Worm (Caenorhabditis elegans) whole organism, L4 larva: ENCODE data around the gene epg-3.
A peak's percentile ranks its signal among the peaks of the same experiment; 100 is the strongest.

ENCODE experiments used
- F44E2.7 ChIP-seq: fragments of 200-800 bp; sonication (Bioruptor generic); IDR thresholded peaks from 2 replicates; pipeline ENCODE4 v2.1.2; 2022; ENCODE audit warnings: missing genetic modification characterization, missing compliant biosample characterization
- Y105C5A.15 ChIP-seq: fragments of 200-800 bp; sonication (Bioruptor generic); IDR thresholded peaks from 2 replicates; pipeline ENCODE4 v1.3.6; 2022; ENCODE audit warnings: missing genetic modification characterization, missing compliant biosample characterization
- Y5F2A.4 ChIP-seq: fragments of 200-800 bp; sonication (Bioruptor generic); optimal IDR thresholded peaks from 2 replicates; lab custom pipeline; 2018; ENCODE audit warnings: mild to moderate bottlenecking, missing genetic modification characterization, missing compliant biosample characterization
- ZK337.2 ChIP-seq: fragments of 200-800 bp; sonication (Bioruptor generic); IDR thresholded peaks from 2 replicates; pipeline ENCODE4 v1.3.6; 2022; ENCODE audit warnings: missing genetic modification reagents, missing genetic modification characterization, missing compliant biosample characterization
- aly-2 ChIP-seq: sonication (generic microtip); optimal IDR thresholded peaks from 2 replicates; lab custom pipeline; 2018; ENCODE audit warnings: missing biosample characterization, missing genetic modification characterization
- arid-1 ChIP-seq: fragments of 200-800 bp; sonication (Bioruptor generic); conservative IDR thresholded peaks from 2 replicates; pipeline ENCODE4 v1.3.6; 2022; ENCODE audit warnings: missing genetic modification reagents, missing genetic modification characterization, missing compliant biosample characterization
- ceh-20 ChIP-seq: fragments of 200-800 bp; sonication (Bioruptor generic); IDR thresholded peaks from 2 replicates; pipeline ENCODE4 v1.3.6; 2022; ENCODE audit warnings: missing genetic modification reagents, missing genetic modification characterization, missing compliant biosample characterization
- ceh-28 ChIP-seq: fragments of 150-350 bp; optimal IDR thresholded peaks from 2 replicates; lab custom pipeline; 2014; ENCODE audit warnings: missing biosample characterization, missing genetic modification reagents, missing genetic modification characterization
- ceh-32 ChIP-seq: sonication (generic microtip); optimal IDR thresholded peaks from 2 replicates; lab custom pipeline; 2016; ENCODE audit warnings: mild to moderate bottlenecking, missing genetic modification characterization, missing compliant biosample characterization; ENCODE audit not compliant: poor library complexity
- cey-2 ChIP-seq: sonication (generic microtip); optimal IDR thresholded peaks from 3 replicates; lab custom pipeline; 2017; ENCODE audit warnings: missing genetic modification characterization, mild to moderate bottlenecking, missing compliant biosample characterization, antibody characterized with exemption, borderline replicate concordance; ENCODE audit not compliant: insufficient read depth
- ctbp-1 ChIP-seq: fragments of 200-800 bp; sonication (Bioruptor generic); IDR thresholded peaks from 2 replicates; pipeline ENCODE4 v1.3.6; 2022; ENCODE audit warnings: missing genetic modification reagents, missing genetic modification characterization, missing compliant biosample characterization
- duxl-1 ChIP-seq: sonication (generic microtip); optimal IDR thresholded peaks from 2 replicates; lab custom pipeline; 2016; ENCODE audit warnings: mild to moderate bottlenecking, missing genetic modification characterization, moderate library complexity, missing compliant biosample characterization; ENCODE audit not compliant: poor library complexity
- egl-43 ChIP-seq: fragments of 200-800 bp; sonication (Bioruptor generic); IDR thresholded peaks from 2 replicates; pipeline ENCODE4 v1.3.6; 2022; ENCODE audit warnings: missing genetic modification reagents, missing genetic modification characterization, missing compliant biosample characterization
- fos-1 ChIP-seq: fragments of 150-350 bp; optimal IDR thresholded peaks from 2 replicates; lab custom pipeline; 2014; ENCODE audit warnings: missing biosample characterization, missing genetic modification characterization
- hlh-11 ChIP-seq: fragments of 200-800 bp; sonication (Bioruptor generic); optimal IDR thresholded peaks from 2 replicates; lab custom pipeline; 2018; ENCODE audit warnings: mild to moderate bottlenecking, missing genetic modification characterization, missing compliant biosample characterization
- hmg-1.1 ChIP-seq: fragments of 200-800 bp; sonication (Bioruptor generic); IDR thresholded peaks from 2 replicates; pipeline ENCODE4 v1.3.6; 2022; ENCODE audit warnings: missing genetic modification reagents, missing genetic modification characterization, missing compliant biosample characterization
- lin-1 ChIP-seq: fragments of 200-800 bp; sonication (Bioruptor generic); IDR thresholded peaks from 2 replicates; pipeline ENCODE4 v1.3.6; 2022; ENCODE audit warnings: missing genetic modification reagents, missing genetic modification characterization, missing compliant biosample characterization
- lin-15B ChIP-seq: fragments of 150-350 bp; sonication (generic microtip); optimal IDR thresholded peaks from 3 replicates; lab custom pipeline; 2014; ENCODE audit warnings: missing biosample characterization, missing genetic modification characterization
- lin-38 ChIP-seq: fragments of 200-800 bp; sonication (Bioruptor generic); IDR thresholded peaks from 2 replicates; pipeline ENCODE4 v1.3.6; 2022; ENCODE audit warnings: missing genetic modification reagents, missing genetic modification characterization, missing compliant biosample characterization
- madf-5 ChIP-seq, 2 experiments: fragments of 200-800 bp; sonication (Bioruptor generic); IDR thresholded peaks; 2 replicates each; pipeline ENCODE4 v1.3.6; 2022; ENCODE audit warnings: missing compliant biosample characterization in 2 of 2, missing genetic modification characterization in 2 of 2
- mdt-29 ChIP-seq: fragments of 200-800 bp; sonication (Bioruptor generic); IDR thresholded peaks from 2 replicates; pipeline ENCODE4 v1.3.6; 2022; ENCODE audit warnings: missing genetic modification reagents, missing genetic modification characterization, missing compliant biosample characterization
- mxl-2 ChIP-seq: fragments of 200-800 bp; sonication (Bioruptor generic); conservative IDR thresholded peaks from 2 replicates; pipeline ENCODE4 v1.3.6; 2022; ENCODE audit warnings: missing genetic modification reagents, missing genetic modification characterization, missing compliant biosample characterization
- nhr-111 ChIP-seq: fragments of 200-800 bp; sonication (Bioruptor generic); optimal IDR thresholded peaks from 2 replicates; lab custom pipeline; 2018; ENCODE audit warnings: mild to moderate bottlenecking, missing genetic modification characterization, missing compliant biosample characterization
- nhr-237 ChIP-seq: sonication (generic microtip); optimal IDR thresholded peaks from 2 replicates; lab custom pipeline; 2017; ENCODE audit warnings: missing biosample characterization, missing genetic modification characterization
- nhr-76 ChIP-seq: fragments of 150-350 bp; optimal IDR thresholded peaks from 2 replicates; lab custom pipeline; 2014; ENCODE audit warnings: missing biosample characterization, missing genetic modification characterization
- php-3 ChIP-seq: fragments of 200-800 bp; sonication (Bioruptor generic); IDR thresholded peaks from 2 replicates; pipeline ENCODE4 v1.3.6; 2022; ENCODE audit warnings: missing genetic modification reagents, missing genetic modification characterization, missing compliant biosample characterization
- rbr-2 ChIP-seq: sonication (generic microtip); optimal IDR thresholded peaks from 2 replicates; lab custom pipeline; 2016; ENCODE audit warnings: missing genotype, missing genetic modification characterization, missing compliant biosample characterization
- saeg-2 ChIP-seq: fragments of 200-800 bp; sonication (Bioruptor generic); IDR thresholded peaks from 2 replicates; pipeline ENCODE4 v1.3.6; 2022; ENCODE audit warnings: missing genetic modification reagents, missing genetic modification characterization, missing compliant biosample characterization
- set-16 ChIP-seq: fragments of 200-800 bp; sonication (Bioruptor generic); IDR thresholded peaks from 2 replicates; pipeline ENCODE4 v1.3.6; 2022; ENCODE audit warnings: missing genetic modification reagents, missing genetic modification characterization, missing compliant biosample characterization
- snpc-1.2 ChIP-seq: fragments of 200-800 bp; sonication (Bioruptor generic); IDR thresholded peaks from 2 replicates; pipeline ENCODE4 v1.3.6; 2022; ENCODE audit warnings: missing genetic modification reagents, missing genetic modification characterization, missing compliant biosample characterization
- snpc-4 ChIP-seq: fragments of 150-350 bp; optimal IDR thresholded peaks from 2 replicates; lab custom pipeline; 2014; ENCODE audit warnings: missing biosample characterization, missing genetic modification characterization
- spr-3 ChIP-seq: fragments of 200-800 bp; sonication (Bioruptor generic); optimal IDR thresholded peaks from 2 replicates; lab custom pipeline; 2018; ENCODE audit warnings: mild to moderate bottlenecking, missing genetic modification characterization, missing compliant biosample characterization
- tra-1 ChIP-seq: fragments of 200-800 bp; sonication (Bioruptor generic); IDR thresholded peaks from 2 replicates; pipeline ENCODE4 v1.3.6; 2022; ENCODE audit warnings: missing genetic modification reagents, missing genetic modification characterization, missing compliant biosample characterization
- unc-130 ChIP-seq: sonication (generic microtip); optimal IDR thresholded peaks from 2 replicates; lab custom pipeline; 2016; ENCODE audit warnings: missing genetic modification reagents, missing genetic modification characterization, missing compliant biosample characterization
- unc-39 ChIP-seq: sonication (generic microtip); optimal IDR thresholded peaks from 2 replicates; lab custom pipeline; 2017; ENCODE audit warnings: missing biosample characterization, missing genetic modification characterization
- unc-62 ChIP-seq, 3 experiments: fragments of 150-350 bp in 1 of 3; sonication (generic microtip); optimal IDR thresholded peaks in 2 of 3; peaks in 1 of 3; 1 replicate in 1 of 3; 2 replicates in 2 of 3; lab custom pipeline; 2014 to 2017; ENCODE audit warnings: missing biosample characterization in 3 of 3, missing genetic modification characterization in 3 of 3, missing genetic modification reagents in 3 of 3, missing genotype in 1 of 3
- zag-1 ChIP-seq: fragments of 150-350 bp; optimal IDR thresholded peaks from 2 replicates; lab custom pipeline; 2014; ENCODE audit warnings: missing biosample characterization, missing genetic modification characterization
- zfp-3 ChIP-seq: fragments of 200-800 bp; sonication (Bioruptor generic); conservative IDR thresholded peaks from 2 replicates; pipeline ENCODE4 v1.3.6; 2022; ENCODE audit warnings: missing genetic modification reagents, missing genetic modification characterization, missing compliant biosample characterization

Gene epg-3

DNA sequence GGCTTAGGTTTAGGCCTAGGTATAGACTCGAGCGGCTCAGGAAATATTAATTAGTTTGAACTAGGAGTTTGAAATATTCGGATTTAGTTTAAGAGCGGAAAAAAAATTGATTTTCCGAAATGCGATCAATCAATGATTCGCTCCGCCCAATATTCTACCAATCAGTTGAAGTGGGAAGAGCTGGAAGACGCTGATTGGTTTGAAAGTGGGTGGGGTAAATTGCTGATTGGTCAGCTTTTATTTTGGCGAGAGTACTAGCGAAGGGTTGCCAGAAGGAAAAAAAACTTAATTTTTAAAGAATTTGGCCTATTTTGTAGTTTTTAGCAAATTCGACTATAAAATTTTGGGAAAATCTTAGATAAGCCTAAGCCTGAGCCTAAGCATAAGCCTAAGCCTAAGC, 9.5 kb downstream of the epg-3 start:
- no peak for TF ChIP-seq ceh-32 (tag; lab: Kevin White, UChicago)
- TF ChIP-seq Y105C5A.15 (GFP tag; lab: Robert Waterston, UW), result no peak
- TF ChIP-seq nhr-111 (GFP tag; lab: Kevin White, UChicago), result no peak
- TF ChIP-seq nhr-76 (tag; lab: Kevin White, UChicago), result no peak
- no peak for TF ChIP-seq ctbp-1 (GFP tag; lab: Robert Waterston, UW)
- TF ChIP-seq aly-2 (tag; lab: Kevin White, UChicago), result no peak
- TF ChIP-seq, all 104 proteins: peak for 0

DNA sequence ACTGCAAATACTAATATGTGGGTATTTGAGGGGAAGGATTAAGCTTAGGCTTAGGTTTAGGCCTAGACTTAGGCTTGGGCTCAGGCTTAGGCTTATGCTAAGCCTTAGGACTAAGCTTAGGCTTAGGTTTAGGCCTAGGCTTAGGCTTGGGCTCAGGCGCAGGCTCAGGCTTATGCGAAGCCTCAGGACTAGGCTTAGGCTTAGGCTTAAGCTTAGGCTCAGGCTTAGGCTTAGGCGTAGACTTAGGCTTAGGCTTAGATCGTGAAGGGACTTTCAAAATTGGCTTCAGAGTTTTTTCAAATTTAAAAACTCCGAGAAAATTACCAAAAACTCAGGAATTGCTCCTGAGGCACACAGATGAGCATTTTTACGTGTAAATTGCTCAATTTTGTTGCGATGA, 10.6 kb downstream of the epg-3 start:
- TF ChIP-seq tra-1 (GFP tag; lab: Robert Waterston, UW) (no peak), ceh-28 (tag; lab: Kevin White, UChicago) (no peak), lin-15B (tag; lab: Kevin White, UChicago) (no peak), madf-5 (GFP tag; IDR thresholded peaks at IDR 0.05; lab: Robert Waterston, UW) (no peak), hmg-1.1 (GFP tag; lab: Robert Waterston, UW) (0 out of 2 replicates have a peak, but pooled peaks have one; percentile 17), spr-3 (GFP tag; lab: Kevin White, UChicago) (no peak), Y105C5A.15 (GFP tag; lab: Robert Waterston, UW) (no peak), ceh-20 (peak; percentile 38; the same call in 1 of the 2 replicates), duxl-1 (no peak), F44E2.7 (no peak), cey-2 (tag; lab: Kevin White, UChicago) (no peak)
- TF ChIP-seq, all 104 proteins: peak for 2

DNA sequence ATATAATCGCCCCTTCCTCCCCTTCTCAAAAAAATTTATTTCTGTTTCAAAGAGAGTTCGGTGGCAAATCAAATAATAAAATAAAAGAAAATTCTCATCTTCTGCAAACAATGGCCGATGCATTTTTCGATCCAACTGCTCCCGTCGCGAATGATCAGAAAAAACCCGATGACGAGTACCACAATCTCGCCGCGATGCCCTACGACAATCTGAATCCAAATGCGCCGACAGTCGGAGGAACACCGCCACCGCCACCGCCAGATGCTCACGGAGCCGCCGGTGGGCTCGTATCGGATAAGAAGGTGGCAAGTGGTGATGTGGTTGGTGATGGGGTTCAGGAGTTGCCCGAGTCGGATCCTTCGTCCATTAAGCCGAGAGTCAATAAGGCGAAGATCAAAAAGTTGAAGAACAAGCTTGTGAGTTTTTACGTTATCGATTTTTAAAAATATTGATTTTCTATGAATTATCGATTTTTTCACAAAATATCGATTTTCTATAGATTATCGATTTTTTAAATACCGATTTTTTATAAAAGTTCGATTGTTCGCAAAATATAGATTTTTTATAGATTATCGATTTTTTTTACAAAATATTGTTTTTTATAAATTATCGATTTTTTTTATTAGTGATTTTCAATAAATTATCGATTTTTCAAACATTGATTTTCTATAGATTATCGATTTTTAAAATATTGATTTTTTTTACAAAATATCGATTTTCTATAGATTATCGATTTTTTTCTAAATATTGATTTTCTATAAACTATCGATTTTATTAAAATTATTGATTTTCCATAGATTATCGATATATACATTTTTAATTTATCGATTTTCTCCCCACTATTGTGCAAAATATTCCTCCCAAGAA, 17.1 kb downstream of the epg-3 start, which contains the start of gene Y39E4A.1:
Gene Y39E4A.1, plus strand, starts transcription at position 51 of the 867 bp plus-strand sequence.
- TF ChIP-seq hlh-11 (tag; lab: Kevin White, UChicago) (no peak), fos-1 (tag; lab: Kevin White, UChicago) (no peak), snpc-1.2 (GFP tag; lab: Robert Waterston, UW) (no peak), snpc-4 (tag; lab: Kevin White, UChicago) (no peak), mdt-29 (GFP tag; lab: Robert Waterston, UW) (no peak), set-16 (GFP tag; lab: Robert Waterston, UW) (peak; percentile 78), ceh-28 (tag; lab: Kevin White, UChicago) (peak; percentile 98), arid-1 (GFP tag; lab: Robert Waterston, UW) (0 out of 2 replicates have a peak, but pooled peaks have one; percentile 5), zag-1 (tag; lab: Kevin White, UChicago) (no peak), aly-2 (tag; lab: Kevin White, UChicago) (no peak), unc-130 (GFP tag; lab: Kevin White, UChicago) (no peak), Y105C5A.15 (GFP tag; lab: Robert Waterston, UW) (no peak), mxl-2 (GFP tag; lab: Robert Waterston, UW) (no peak), lin-1 (GFP tag; lab: Robert Waterston, UW) (0 out of 2 replicates have a peak, but pooled peaks have one; percentile 17), nhr-237 (no peak), ctbp-1 (GFP tag; lab: Robert Waterston, UW) (no peak), rbr-2 (tag; lab: Kevin White, UChicago) (no peak), unc-39 (tag; lab: Kevin White, UChicago) (no peak), egl-43 (GFP tag; lab: Robert Waterston, UW) (peak; percentile 64; the same call in 1 of the 2 replicates), Y5F2A.4 (GFP tag; lab: Kevin White, UChicago) (no peak), ZK337.2 (GFP tag; lab: Robert Waterston, UW) (peak; percentile 18; the same call in 1 of the 2 replicates), saeg-2 (GFP tag; lab: Robert Waterston, UW) (no peak), zfp-3 (GFP tag; lab: Robert Waterston, UW) (no peak), php-3 (GFP tag; lab: Robert Waterston, UW) (no peak), unc-62 (GFP tag; optimal IDR thresholded peaks at IDR 0.05 in 1 of 2; lab: Kevin White, UChicago) (peak in 1 of 2 experiments; percentile 75), unc-62 (tag; optimal IDR thresholded peaks at IDR 0.05; lab: Kevin White, UChicago) (no peak), lin-38 (GFP tag; lab: Robert Waterston, UW) (no peak)
